Fruit fly (Drosophila melanogaster): ENCODE measurements around the gene lmgA.

The lmgA gene

DNA sequence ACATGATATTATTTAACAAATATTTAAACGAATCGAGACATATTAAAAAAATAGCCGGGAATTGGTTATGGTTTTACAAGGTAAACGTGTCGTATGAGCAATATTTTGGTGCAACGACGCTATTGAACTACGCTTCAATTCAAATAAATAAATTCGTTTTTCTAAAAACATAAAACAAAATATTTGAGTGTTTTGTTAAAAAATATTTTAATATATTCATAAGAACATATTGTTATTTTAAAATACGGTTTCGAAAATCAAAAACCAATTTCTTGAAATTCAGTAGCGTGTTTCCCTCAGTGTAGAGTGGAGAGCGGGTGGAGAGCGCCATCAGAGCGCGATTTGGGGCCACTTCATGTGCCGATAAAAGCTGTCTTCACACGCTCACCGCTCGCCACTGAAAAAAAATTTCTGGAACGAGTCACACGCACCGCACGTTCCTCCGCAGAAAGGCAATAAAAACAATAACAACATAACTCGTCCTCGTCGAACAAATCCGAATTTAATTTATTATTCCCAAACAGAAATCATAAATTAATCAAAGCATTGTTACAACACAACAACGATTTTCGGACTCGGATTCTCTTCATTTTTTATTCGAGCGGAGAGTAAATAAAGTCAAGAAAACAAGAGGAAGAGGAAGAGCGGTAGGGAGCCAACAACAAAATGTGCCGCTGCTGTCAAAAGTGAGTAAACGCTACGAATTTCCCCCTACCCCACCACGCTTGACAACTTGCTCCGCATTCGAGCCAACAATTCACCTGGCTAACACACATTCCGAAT, 7.2 kb upstream of the lmgA start (continued):
- TF ChIP-seq phol (tag; optimal IDR thresholded peaks at IDR 0.05): peak; percentile 96
- peak; percentile 27 for TF ChIP-seq Mes4 (GFP tag; optimal IDR thresholded peaks at IDR 0.05)
- TF ChIP-seq tin (GFP tag; optimal IDR thresholded peaks at IDR 0.05): peak; percentile 84
- TF ChIP-seq kni (GFP tag; optimal IDR thresholded peaks at IDR 0.05): peak; percentile 81
- peak; percentile 9 for TF ChIP-seq chn (GFP tag; optimal IDR thresholded peaks at IDR 0.05)
- TF ChIP-seq CG6175 (GFP tag; IDR thresholded peaks at IDR 0.05): peak; percentile 4; the same call in 1 of the 3 replicates
- TF ChIP-seq CG8359 (GFP tag; optimal IDR thresholded peaks at IDR 0.05; ENCODE audit: borderline replicate concordance): peak; percentile 84
- TF ChIP-seq ap (GFP tag; IDR thresholded peaks at IDR 0.05): peak; percentile 56; the same call in 1 of the 2 replicates
- no peak for TF ChIP-seq HmgD (GFP tag; optimal IDR thresholded peaks at IDR 0.05)
- peak; percentile 78 for TF ChIP-seq CG3847 (GFP tag; IDR thresholded peaks at IDR 0.05)
- peak; percentile 85 for TF ChIP-seq Fer3 (tag; optimal IDR thresholded peaks at IDR 0.05)
- TF ChIP-seq repo (GFP tag; optimal IDR thresholded peaks at IDR 0.05): no peak
- TF ChIP-seq fd64A (GFP tag; optimal IDR thresholded peaks at IDR 0.05): peak; percentile 10
- no peak for TF ChIP-seq hbn (GFP tag; IDR thresholded peaks at IDR 0.05; ENCODE audit: partially characterized antibody)
- TF ChIP-seq Elba2 (GFP tag; optimal IDR thresholded peaks at IDR 0.05): no peak
- TF ChIP-seq dan (GFP tag; IDR thresholded peaks at IDR 0.05): no peak
- TF ChIP-seq dpn (GFP tag; optimal IDR thresholded peaks at IDR 0.05): peak; percentile 42 to 80
- TF ChIP-seq CG4282 (GFP tag; optimal IDR thresholded peaks at IDR 0.05): no peak
- peak; percentile 3 for TF ChIP-seq CG17186 (GFP tag; optimal IDR thresholded peaks at IDR 0.05)
- peak; percentile 62 to 67 for TF ChIP-seq Trl (optimal IDR thresholded peaks at IDR 0.05)
- peak; percentile 32 for TF ChIP-seq Trl (GFP tag; optimal IDR thresholded peaks at IDR 0.05)
- peak; percentile 49; the same call in 1 of the 2 replicates for TF ChIP-seq CG11696 (GFP tag; IDR thresholded peaks at IDR 0.05)
- TF ChIP-seq CG33557 (GFP tag; optimal IDR thresholded peaks at IDR 0.05): peak; percentile 87
- peak; percentile 59 for TF ChIP-seq Lhr (GFP tag; optimal IDR thresholded peaks at IDR 0.05)
- TF ChIP-seq CG9817 (tag; optimal IDR thresholded peaks at IDR 0.05): peak; percentile 75
- TF ChIP-seq pb (GFP tag; optimal IDR thresholded peaks at IDR 0.05): peak; percentile 33
- no peak; the same call in none of the 2 replicates for TF ChIP-seq CG14667 (GFP tag; IDR thresholded peaks at IDR 0.05)
- no peak for TF ChIP-seq Lim3 (GFP tag; IDR thresholded peaks at IDR 0.05)
- no peak for TF ChIP-seq gfzf (GFP tag; optimal IDR thresholded peaks at IDR 0.05)
- TF ChIP-seq Side (GFP tag; optimal IDR thresholded peaks at IDR 0.05): peak; percentile 38
- TF ChIP-seq CG7928 (GFP tag; optimal IDR thresholded peaks at IDR 0.05): peak; percentile 62
- peak; percentile 87 for TF ChIP-seq CG6813 (GFP tag; optimal IDR thresholded peaks at IDR 0.05)
- TF ChIP-seq oc (tag; optimal IDR thresholded peaks at IDR 0.05): peak; percentile 14
- TF ChIP-seq tna (GFP tag; IDR thresholded peaks at IDR 0.05; ENCODE audit: partially characterized antibody): no peak
- TF ChIP-seq CG3281 (GFP tag; optimal IDR thresholded peaks at IDR 0.05): peak; percentile 96
- TF ChIP-seq CG2875 (GFP tag; optimal IDR thresholded peaks at IDR 0.05): peak; percentile 81
- TF ChIP-seq da (GFP tag; optimal IDR thresholded peaks at IDR 0.05): no peak
- peak; percentile 79 for TF ChIP-seq crol (GFP tag; IDR thresholded peaks at IDR 0.05)
- TF ChIP-seq CG11093 (GFP tag; IDR thresholded peaks at IDR 0.05): peak; percentile 76; the same call in 1 of the 3 replicates
- TF ChIP-seq NC2α (GFP tag; optimal IDR thresholded peaks at IDR 0.05): no peak
- TF ChIP-seq CG8765 (GFP tag; IDR thresholded peaks at IDR 0.05): no peak
- TF ChIP-seq chinmo (GFP tag; IDR thresholded peaks at IDR 0.05; ENCODE audit: partially characterized antibody): no peak
- TF ChIP-seq CG1603 (tag; optimal IDR thresholded peaks at IDR 0.05): peak; percentile 59
- TF ChIP-seq CG6654 (GFP tag; optimal IDR thresholded peaks at IDR 0.05): peak; percentile 83
- no peak for TF ChIP-seq CG7963 (GFP tag; IDR thresholded peaks at IDR 0.05; ENCODE audit: partially characterized antibody)
- peak; percentile 92 for TF ChIP-seq D19A (tag; optimal IDR thresholded peaks at IDR 0.05)
- TF ChIP-seq sisA (GFP tag; IDR thresholded peaks at IDR 0.05): peak; percentile 75
- TF ChIP-seq Vsx1 (GFP tag; optimal IDR thresholded peaks at IDR 0.05): peak; percentile 89
- peak; percentile 84 for TF ChIP-seq CG10274 (GFP tag; optimal IDR thresholded peaks at IDR 0.05)
